Fruit fly (Drosophila melanogaster) whole organism: ENCODE data around the gene orb.

ENCODE experiments used
- CG8478 ChIP-seq: fragments of >200 bp; optimal IDR thresholded peaks from 2 replicates; lab custom pipeline; 2018; ENCODE audit warnings: inconsistent platforms
- Dll ChIP-seq: fragments of >200 bp; optimal IDR thresholded peaks from 2 replicates; lab custom pipeline; 2017
- pan ChIP-seq: fragments of >200 bp; optimal IDR thresholded peaks from 2 replicates; lab custom pipeline; 2017
- psq ChIP-seq: fragments of >200 bp; optimal IDR thresholded peaks from 2 replicates; lab custom pipeline; 2017
- usp ChIP-seq: fragments of >200 bp; optimal IDR thresholded peaks from 2 replicates; lab custom pipeline; 2017; ENCODE audit warnings: missing biosample characterization, missing genetic modification characterization, mixed read lengths

DNA sequence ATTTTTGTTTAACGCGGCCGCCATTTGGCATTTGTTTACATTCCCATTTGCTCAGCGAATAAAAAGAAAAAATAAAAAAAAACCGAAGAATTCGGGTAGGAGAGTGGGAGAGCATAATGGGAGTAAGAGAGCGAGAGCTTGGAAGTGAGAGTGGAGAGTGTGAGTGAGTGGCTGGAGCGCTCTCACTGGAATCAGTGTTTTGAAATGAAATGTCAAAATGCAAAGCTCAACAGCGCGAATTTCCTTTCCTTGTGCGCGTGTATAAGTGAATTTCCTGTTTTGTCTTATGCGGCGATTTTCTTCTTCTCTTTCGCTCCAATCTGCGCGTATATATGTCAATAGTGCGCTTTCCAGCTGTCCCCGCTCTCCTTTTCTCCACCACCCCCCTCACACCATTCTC is 41.6 kb downstream of the orb start:
- TF ChIP-seq pan (lab: Kevin White, UChicago) (no peak), CG8478 (lab: Kevin White, UChicago) (no peak), psq (lab: Kevin White, UChicago) (no peak), usp (GFP tag; lab: Kevin White, UChicago) (no peak), Dll (lab: Kevin White, UChicago) (no peak)
